Fruit fly (Drosophila melanogaster) whole organism, adult: ENCODE data around the gene CG17549.

Experiments
- CG11617 ChIP-seq: fragments of 200-800 bp; sonication (Bioruptor generic); optimal IDR thresholded peaks from 2 replicates; lab custom pipeline; 2017; ENCODE audit warnings: mild to moderate bottlenecking, missing biosample characterization, missing genetic modification reagents, missing genetic modification characterization
- CG12768 ChIP-seq: fragments of 200-800 bp; sonication (Bioruptor generic); optimal IDR thresholded peaks from 2 replicates; lab custom pipeline; 2017; ENCODE audit warnings: missing biosample characterization, missing genetic modification characterization, mild to moderate bottlenecking, moderate library complexity, missing genetic modification reagents
- CG14711 ChIP-seq: fragments of 200-800 bp; sonication (Bioruptor generic); optimal IDR thresholded peaks from 2 replicates; lab custom pipeline; 2018; ENCODE audit warnings: missing biosample characterization, mild to moderate bottlenecking, missing genetic modification characterization, moderate library complexity
- CG1620 ChIP-seq: fragments of 200-800 bp; sonication (Bioruptor generic); optimal IDR thresholded peaks from 2 replicates; lab custom pipeline; 2016; ENCODE audit warnings: missing biosample characterization, missing genetic modification characterization
- CG33017 ChIP-seq: fragments of 200-800 bp; sonication (Bioruptor generic); optimal IDR thresholded peaks from 2 replicates; lab custom pipeline; 2018; ENCODE audit warnings: missing biosample characterization, mild to moderate bottlenecking, missing genetic modification characterization, moderate library complexity
- CG5204 ChIP-seq: fragments of 200-800 bp; sonication (Bioruptor generic); optimal IDR thresholded peaks from 2 replicates; lab custom pipeline; 2016; ENCODE audit warnings: missing biosample characterization, missing genetic modification characterization
- CG7045 ChIP-seq: fragments of 200-800 bp; sonication (Bioruptor generic); optimal IDR thresholded peaks from 2 replicates; lab custom pipeline; 2017; ENCODE audit warnings: missing biosample characterization, mild to moderate bottlenecking, missing genetic modification characterization
- CG7101 ChIP-seq: fragments of 200-800 bp; sonication (Bioruptor generic); optimal IDR thresholded peaks from 2 replicates; lab custom pipeline; 2018; ENCODE audit warnings: missing biosample characterization, mild to moderate bottlenecking, missing genetic modification characterization, moderate library complexity
- Clk ChIP-seq: fragments of 200-800 bp; sonication (Bioruptor generic); optimal IDR thresholded peaks from 2 replicates; lab custom pipeline; 2017; ENCODE audit warnings: missing biosample characterization, missing genetic modification characterization
- Crg-1 ChIP-seq: fragments of 200-800 bp; sonication (Bioruptor generic); optimal IDR thresholded peaks from 2 replicates; lab custom pipeline; 2016; ENCODE audit warnings: missing biosample characterization, missing genetic modification characterization
- Hr96 ChIP-seq: fragments of 200-800 bp; sonication (Bioruptor generic); optimal IDR thresholded peaks from 2 replicates; lab custom pipeline; 2016; ENCODE audit warnings: missing biosample characterization, missing genetic modification characterization
- Mnt ChIP-seq: fragments of 200-800 bp; sonication (Bioruptor generic); optimal IDR thresholded peaks from 2 replicates; lab custom pipeline; 2016; ENCODE audit warnings: missing biosample characterization, mild to moderate bottlenecking, missing genetic modification characterization
- bab1 ChIP-seq: fragments of 200-800 bp; sonication (Bioruptor generic); optimal IDR thresholded peaks from 3 replicates; lab custom pipeline; 2019; ENCODE audit warnings: missing biosample characterization, mild to moderate bottlenecking, missing genetic modification characterization, moderate library complexity
- cic ChIP-seq: fragments of 200-800 bp; sonication (Bioruptor generic); optimal IDR thresholded peaks from 2 replicates; lab custom pipeline; 2017; ENCODE audit warnings: missing biosample characterization, mild to moderate bottlenecking, missing genetic modification characterization, moderate library complexity
- cnc ChIP-seq, 2 experiments: fragments of >200 bp; optimal IDR thresholded peaks; 2 replicates each; lab custom pipeline; 2017
- kay ChIP-seq: fragments of 200-800 bp; sonication (Bioruptor generic); peaks from one replicate; lab custom pipeline; 2016; ENCODE audit warnings: missing biosample characterization, missing genetic modification characterization, borderline replicate concordance
- ovo ChIP-seq: fragments of 200-800 bp; sonication (Bioruptor generic); optimal IDR thresholded peaks from 2 replicates; lab custom pipeline; 2016; ENCODE audit warnings: missing biosample characterization, missing genetic modification characterization
- pad ChIP-seq: fragments of 200-800 bp; sonication (Bioruptor generic); optimal IDR thresholded peaks from 3 replicates; lab custom pipeline; 2017; ENCODE audit warnings: missing biosample characterization, missing genetic modification characterization, mild to moderate bottlenecking, moderate library complexity, missing genetic modification reagents
- tj ChIP-seq: fragments of 200-800 bp; sonication (Bioruptor generic); optimal IDR thresholded peaks from 3 replicates; lab custom pipeline; 2017; ENCODE audit warnings: missing biosample characterization, mild to moderate bottlenecking, missing genetic modification characterization, moderate library complexity
- toe ChIP-seq: fragments of 200-800 bp; sonication (Bioruptor generic); optimal IDR thresholded peaks from 2 replicates; lab custom pipeline; 2016; ENCODE audit warnings: missing biosample characterization, missing genetic modification characterization

CG17549 gene

DNA sequence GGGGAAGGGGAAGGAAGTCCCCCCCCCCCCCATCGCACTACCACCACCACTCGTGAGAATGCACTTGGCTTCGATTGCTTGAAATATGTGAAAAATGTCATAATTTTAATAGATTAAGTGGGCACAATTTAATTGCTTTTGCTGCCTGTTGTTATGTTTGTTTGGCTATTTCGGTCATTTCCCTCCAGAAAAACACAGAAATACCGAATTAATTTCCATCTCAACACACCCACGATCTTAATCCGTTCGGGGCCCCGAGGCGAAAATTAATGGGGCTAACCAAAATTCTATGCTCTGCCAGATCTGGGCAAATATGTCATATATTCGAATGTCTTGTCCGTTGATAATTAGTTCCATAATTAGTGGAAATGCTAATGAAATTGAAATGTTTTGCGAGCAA, 32.8 kb upstream of the CG17549 start:
- no peak for TF ChIP-seq CG12768 (GFP tag; lab: Kevin White, UChicago)
- TF ChIP-seq pad (GFP tag; lab: Kevin White, UChicago), result no peak
- TF ChIP-seq CG5204 (GFP tag; lab: Kevin White, UChicago), result no peak
- no peak for TF ChIP-seq CG7045 (GFP tag; lab: Kevin White, UChicago)
- TF ChIP-seq ovo (GFP tag; lab: Kevin White, UChicago), result no peak
- no peak for TF ChIP-seq CG1620 (GFP tag; lab: Kevin White, UChicago)
- TF ChIP-seq toe (GFP tag; lab: Kevin White, UChicago), result no peak
- TF ChIP-seq CG33017 (tag; lab: Kevin White, UChicago), result no peak
- TF ChIP-seq CG14711 (tag; lab: Kevin White, UChicago), result no peak
- no peak for TF ChIP-seq Hr96 (GFP tag; lab: Kevin White, UChicago)
- TF ChIP-seq tj (GFP tag; lab: Kevin White, UChicago), result no peak
- no peak for TF ChIP-seq kay (GFP tag; lab: Kevin White, UChicago)
- no peak for TF ChIP-seq CG11617
- no peak for TF ChIP-seq cic
- no peak for TF ChIP-seq Mnt (GFP tag; lab: Kevin White, UChicago)
- TF ChIP-seq cnc (optimal IDR thresholded peaks at IDR 0.05; lab: Kevin White, UChicago), result no peak
- no peak for TF ChIP-seq CG7101 (tag; lab: Kevin White, UChicago)
- TF ChIP-seq Clk, result no peak

DNA sequence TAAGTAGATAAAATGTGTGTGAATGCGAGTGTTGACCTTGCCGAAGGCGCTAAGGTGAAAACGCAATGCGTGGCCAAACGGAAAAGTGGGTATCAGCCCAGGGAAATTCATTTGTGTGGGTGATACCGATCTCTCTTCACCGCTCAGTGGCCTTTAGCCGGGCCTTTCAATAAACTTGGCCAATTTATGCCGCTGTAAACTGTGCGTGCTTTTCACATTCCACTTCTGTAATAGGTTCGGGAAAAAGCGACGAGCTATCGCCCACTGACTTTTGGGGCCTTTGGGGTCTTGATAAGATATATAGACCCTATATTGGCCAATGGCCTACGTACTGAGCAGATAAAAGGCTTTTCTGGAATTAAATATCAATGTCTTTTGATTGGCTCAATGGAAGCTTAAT, 31.7 kb upstream of the CG17549 start:
- TF ChIP-seq Mnt (GFP tag; lab: Kevin White, UChicago) (no peak), CG14711 (tag; lab: Kevin White, UChicago) (no peak), cnc (optimal IDR thresholded peaks at IDR 0.05; lab: Kevin White, UChicago) (no peak), cic (peak; percentile 38), CG11617 (no peak)

DNA sequence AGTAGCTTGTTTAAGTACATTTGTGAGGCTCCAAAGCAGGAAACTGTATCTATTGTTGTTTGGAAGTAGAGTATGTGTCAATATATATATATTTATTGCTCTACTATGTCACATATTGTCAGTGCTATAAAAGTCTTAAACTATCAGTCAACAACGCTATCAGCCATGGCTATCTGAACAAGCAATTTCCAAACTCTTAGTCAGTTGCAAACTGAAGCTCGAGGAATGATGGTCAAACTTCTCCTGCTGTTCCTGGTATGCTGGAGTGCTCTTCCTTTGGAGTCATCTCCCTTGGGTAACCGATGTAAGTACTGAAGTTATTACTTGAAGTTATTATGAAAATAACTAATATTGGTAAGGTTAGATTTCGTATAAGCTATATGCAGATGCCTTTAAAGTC, 29.0 kb upstream of the CG17549 start, which contains the start of gene lectin-37Db:
Gene lectin-37Db, plus strand, starts transcription at position 204 of the 400 bp plus-strand sequence.
- TF ChIP-seq CG33017 (tag; lab: Kevin White, UChicago) (peak; percentile 22), Mnt (GFP tag; lab: Kevin White, UChicago) (peak; percentile 1), tj (GFP tag; lab: Kevin White, UChicago) (no peak), cic (peak; percentile 53), ovo (GFP tag; lab: Kevin White, UChicago) (no peak), Hr96 (GFP tag; lab: Kevin White, UChicago) (no peak), CG12768 (GFP tag; lab: Kevin White, UChicago) (peak; percentile 23), Crg-1 (no peak)

DNA sequence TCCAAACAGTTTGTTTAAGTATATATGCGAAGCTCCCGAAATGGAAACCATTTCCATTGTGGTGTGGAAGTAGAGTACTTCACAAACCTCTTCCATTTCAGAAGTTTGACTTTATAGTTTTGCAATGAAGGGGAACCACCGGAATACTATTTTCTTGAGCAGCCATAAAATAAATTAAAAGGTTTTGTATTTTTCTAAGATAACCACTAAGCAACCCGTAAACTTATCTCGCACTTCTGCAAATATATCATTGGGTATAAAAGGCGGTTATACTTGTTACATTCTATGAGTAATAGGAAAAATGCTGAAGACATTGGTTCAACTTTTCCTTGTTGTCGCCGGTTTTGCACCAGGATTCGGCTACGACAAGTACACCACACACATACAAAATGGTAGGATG, 28.1 kb upstream of the CG17549 start, which contains the start of gene lectin-37Da:
Gene lectin-37Da, plus strand, starts transcription at position 301 of the 400 bp plus-strand sequence.
- TF ChIP-seq tj (GFP tag; lab: Kevin White, UChicago), result no peak

DNA sequence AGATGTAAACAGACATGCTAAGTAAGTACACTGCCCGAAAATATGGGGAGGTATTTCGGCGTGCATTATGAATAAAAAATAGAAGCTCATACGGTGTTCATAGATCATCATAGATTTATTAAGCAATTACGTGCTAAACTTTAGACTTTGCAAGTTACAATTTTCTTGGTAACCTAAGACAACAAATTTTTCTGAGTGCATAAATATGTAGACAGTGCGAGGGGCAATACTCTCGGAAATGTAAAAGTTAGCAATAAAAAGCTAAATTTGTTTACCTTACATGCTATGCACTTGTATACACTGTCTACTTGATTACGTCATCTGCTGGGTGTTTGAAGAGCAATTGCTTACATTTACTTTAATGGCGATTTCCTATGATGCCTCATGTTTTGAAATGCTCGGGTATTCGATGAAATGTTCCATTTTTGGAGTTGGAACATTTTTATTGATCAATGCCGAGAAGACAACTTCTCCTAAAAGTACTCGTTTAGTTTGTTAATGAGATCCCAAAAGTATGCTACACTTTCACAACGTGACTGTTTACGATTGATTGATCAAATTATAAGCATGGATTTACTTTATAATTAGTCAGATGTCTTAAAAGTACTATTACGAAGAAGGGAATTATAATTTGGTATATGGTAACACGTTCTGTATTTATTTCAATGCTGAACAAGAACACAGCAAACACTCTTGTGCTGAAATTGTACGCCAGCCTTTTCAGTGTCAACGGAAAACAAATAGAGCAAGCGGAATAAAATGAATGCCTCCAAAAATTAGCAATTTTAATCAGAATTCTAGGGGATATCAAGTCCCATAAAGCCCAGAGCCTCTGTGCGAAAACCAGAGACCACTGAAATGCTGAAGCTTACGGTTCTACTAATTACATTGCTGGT, 27.0 kb upstream of the CG17549 start, which contains the start of gene Lectin-galC1:
Gene Lectin-galC1, plus strand, starts transcription at position 846 of the 896 bp plus-strand sequence.
- TF ChIP-seq tj (GFP tag; lab: Kevin White, UChicago) (peak; percentile 80), Clk (peak; percentile 81), cnc (optimal IDR thresholded peaks at IDR 0.05; lab: Kevin White, UChicago) (no peak), pad (GFP tag; lab: Kevin White, UChicago) (peak; percentile 54), toe (GFP tag; lab: Kevin White, UChicago) (peak; percentile 87), ovo (GFP tag; lab: Kevin White, UChicago) (no peak), Crg-1 (peak; percentile 65), CG5204 (GFP tag; lab: Kevin White, UChicago) (peak; percentile 86), CG7045 (GFP tag; lab: Kevin White, UChicago) (peak; percentile 84), CG11617 (peak; percentile 61), kay (GFP tag; lab: Kevin White, UChicago) (peak; percentile 62), Mnt (GFP tag; lab: Kevin White, UChicago) (peak; percentile 36), CG7101 (tag; lab: Kevin White, UChicago) (peak; percentile 68), CG1620 (GFP tag; lab: Kevin White, UChicago) (peak; percentile 59), cic (peak; percentile 65), CG12768 (GFP tag; lab: Kevin White, UChicago) (peak; percentile 78), CG14711 (tag; lab: Kevin White, UChicago) (peak; percentile 81), CG33017 (tag; lab: Kevin White, UChicago) (peak; percentile 87), bab1 (GFP tag; lab: Kevin White, UChicago) (no peak), Hr96 (GFP tag; lab: Kevin White, UChicago) (peak; percentile 79)

DNA sequence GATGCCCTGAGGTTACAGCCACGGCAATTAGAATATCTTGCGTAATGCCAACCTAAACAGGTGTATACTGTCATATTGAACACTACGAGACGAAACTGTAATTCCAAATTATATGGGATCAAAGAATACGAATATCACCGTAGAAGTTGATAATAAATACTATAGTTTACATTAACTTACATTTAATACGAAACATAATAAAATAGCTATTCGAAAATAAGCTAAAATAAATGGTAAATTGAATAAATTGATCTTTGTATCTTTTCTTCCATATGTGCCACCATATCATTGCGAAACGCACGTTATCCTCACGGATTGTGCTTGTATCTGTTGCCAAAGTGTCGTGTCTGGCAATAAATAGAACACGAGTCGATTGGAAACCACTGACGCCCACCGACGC, 26.0 kb upstream of the CG17549 start:
- no peak for TF ChIP-seq CG1620 (GFP tag; lab: Kevin White, UChicago)
- peak; percentile 39 for TF ChIP-seq CG7101 (tag; lab: Kevin White, UChicago)
- peak; percentile 51 for TF ChIP-seq CG5204 (GFP tag; lab: Kevin White, UChicago)
- no peak for TF ChIP-seq Mnt (GFP tag; lab: Kevin White, UChicago)
- peak; percentile 17 for TF ChIP-seq toe (GFP tag; lab: Kevin White, UChicago)
- peak; percentile 54 for TF ChIP-seq CG33017 (tag; lab: Kevin White, UChicago)
- TF ChIP-seq Clk, result no peak
- TF ChIP-seq CG12768 (GFP tag; lab: Kevin White, UChicago), result peak; percentile 51
- TF ChIP-seq Hr96 (GFP tag; lab: Kevin White, UChicago), result no peak
- TF ChIP-seq CG7045 (GFP tag; lab: Kevin White, UChicago), result peak; percentile 53
- TF ChIP-seq pad (GFP tag; lab: Kevin White, UChicago), result no peak
- no peak for TF ChIP-seq cnc (optimal IDR thresholded peaks at IDR 0.05; lab: Kevin White, UChicago)
- no peak for TF ChIP-seq tj (GFP tag; lab: Kevin White, UChicago)
- TF ChIP-seq CG14711 (tag; lab: Kevin White, UChicago), result peak; percentile 34
- no peak for TF ChIP-seq ovo (GFP tag; lab: Kevin White, UChicago)
- TF ChIP-seq kay (GFP tag; lab: Kevin White, UChicago), result no peak
- TF ChIP-seq bab1 (GFP tag; lab: Kevin White, UChicago), result no peak
